Fruit fly (Drosophila melanogaster) whole organism, embryonic: ENCODE results near the gene Exn.

Experiments
- Ada2b ChIP-seq: fragments of 200-800 bp; sonication (Bioruptor generic); IDR thresholded peaks from 2 replicates; pipeline ENCODE4 v1.3.6; 2022; ENCODE audit warnings: missing biosample characterization, missing genetic modification characterization
- Atf-2 ChIP-seq: fragments of 200-800 bp; sonication (Bioruptor generic); optimal IDR thresholded peaks from 2 replicates; lab custom pipeline; 2016; ENCODE audit warnings: missing biosample characterization, missing genetic modification characterization
- Bdp1 ChIP-seq: fragments of 200-800 bp; sonication (Bioruptor generic); optimal IDR thresholded peaks from 3 replicates; lab custom pipeline; 2016; ENCODE audit warnings: missing biosample characterization, missing genetic modification characterization
- CG10147 ChIP-seq: fragments of 200-800 bp; sonication (Bioruptor generic); optimal IDR thresholded peaks from 2 replicates; lab custom pipeline; 2019; ENCODE audit warnings: missing biosample characterization, mild to moderate bottlenecking, missing genetic modification characterization, moderate library complexity
- CG10366 ChIP-seq: fragments of 200-800 bp; sonication (Bioruptor generic); IDR thresholded peaks from 2 replicates; pipeline ENCODE4 v1.3.6; 2022; ENCODE audit warnings: missing biosample characterization, missing genetic modification characterization
- CG11093 ChIP-seq: fragments of 200-800 bp; sonication (Bioruptor generic); IDR thresholded peaks from 3 replicates; pipeline ENCODE4 v1.3.6; 2022; ENCODE audit warnings: missing biosample characterization, missing genetic modification characterization
- CG13296 ChIP-seq: fragments of 200-800 bp; sonication (Bioruptor generic); optimal IDR thresholded peaks from 3 replicates; lab custom pipeline; 2018; ENCODE audit warnings: missing biosample characterization, mild to moderate bottlenecking, missing genetic modification characterization
- CG18476 ChIP-seq: fragments of 200-800 bp; sonication (Bioruptor generic); optimal IDR thresholded peaks from 2 replicates; lab custom pipeline; 2016; ENCODE audit warnings: missing biosample characterization, mild to moderate bottlenecking, missing genetic modification characterization
- CG18619 ChIP-seq: fragments of 200-800 bp; sonication (Bioruptor generic); optimal IDR thresholded peaks from 3 replicates; lab custom pipeline; 2017; ENCODE audit warnings: missing biosample characterization, mild to moderate bottlenecking, missing genetic modification characterization
- CG30431 ChIP-seq: fragments of 200-800 bp; sonication (Bioruptor generic); optimal IDR thresholded peaks from 2 replicates; lab custom pipeline; 2017; ENCODE audit warnings: missing biosample characterization, missing genetic modification characterization
- CG3163 ChIP-seq: fragments of 200-800 bp; sonication (Bioruptor generic); optimal IDR thresholded peaks from 3 replicates; lab custom pipeline; 2016; ENCODE audit warnings: missing biosample characterization, missing genetic modification characterization
- CG3838 ChIP-seq: fragments of 200-800 bp; sonication (Bioruptor generic); optimal IDR thresholded peaks from 3 replicates; lab custom pipeline; 2016; ENCODE audit warnings: missing biosample characterization, missing genetic modification characterization
- CG3995 ChIP-seq: fragments of 200-800 bp; sonication (Bioruptor generic); optimal IDR thresholded peaks from 3 replicates; lab custom pipeline; 2016; ENCODE audit warnings: missing biosample characterization, missing genetic modification characterization
- CG4360 ChIP-seq: fragments of 200-800 bp; sonication (Bioruptor generic); IDR thresholded peaks from 2 replicates; pipeline ENCODE4 v1.3.6; 2022; ENCODE audit warnings: missing biosample characterization, missing genetic modification characterization
- CG4424 ChIP-seq: fragments of 200-800 bp; sonication (Bioruptor generic); optimal IDR thresholded peaks from 3 replicates; lab custom pipeline; 2016; ENCODE audit warnings: missing biosample characterization, missing genetic modification characterization
- CG6683 ChIP-seq: fragments of 200-800 bp; sonication (Bioruptor generic); optimal IDR thresholded peaks from 2 replicates; lab custom pipeline; 2017; ENCODE audit warnings: missing biosample characterization, mild to moderate bottlenecking, missing genetic modification characterization, missing genetic modification reagents
- CG7271 ChIP-seq: fragments of 200-800 bp; sonication (Bioruptor generic); optimal IDR thresholded peaks from 2 replicates; lab custom pipeline; 2018; ENCODE audit warnings: missing biosample characterization, mild to moderate bottlenecking, missing genetic modification characterization, moderate library complexity
- CG8281 ChIP-seq: fragments of 200-800 bp; sonication (Bioruptor generic); optimal IDR thresholded peaks from 2 replicates; lab custom pipeline; 2018; ENCODE audit warnings: missing biosample characterization, mild to moderate bottlenecking, missing genetic modification characterization, moderate library complexity
- CG8478 ChIP-seq: fragments of >200 bp; optimal IDR thresholded peaks from 2 replicates; lab custom pipeline; 2018
- CG9797 ChIP-seq: fragments of 200-800 bp; sonication (Bioruptor generic); optimal IDR thresholded peaks from 3 replicates; lab custom pipeline; 2018; ENCODE audit warnings: missing biosample characterization, mild to moderate bottlenecking, missing genetic modification characterization
- Doc2 ChIP-seq: fragments of 200-800 bp; sonication (Bioruptor generic); IDR thresholded peaks from 2 replicates; pipeline ENCODE4 v1.3.6; 2022; ENCODE audit warnings: missing biosample characterization, missing genetic modification characterization
- Doc3 ChIP-seq: fragments of 200-800 bp; sonication (Bioruptor generic); IDR thresholded peaks from 3 replicates; pipeline ENCODE4 v1.3.6; 2022; ENCODE audit warnings: missing biosample characterization, missing genetic modification characterization; ENCODE audit not compliant: partially characterized antibody
- GATAe ChIP-seq: fragments of 200-800 bp; sonication (Bioruptor generic); conservative IDR thresholded peaks from 2 replicates; pipeline ENCODE4 v1.3.6; 2022; ENCODE audit warnings: missing biosample characterization, missing genetic modification characterization
- HLH3B ChIP-seq: fragments of 200-800 bp; sonication (Bioruptor generic); IDR thresholded peaks from 2 replicates; pipeline ENCODE4 v1.3.6; 2022; ENCODE audit warnings: missing biosample characterization, missing genetic modification characterization
- MESR4 ChIP-seq: fragments of 200-800 bp; sonication (Bioruptor generic); optimal IDR thresholded peaks from 2 replicates; lab custom pipeline; 2018; ENCODE audit warnings: missing biosample characterization, mild to moderate bottlenecking, missing genetic modification characterization, moderate library complexity
- NK7.1 ChIP-seq: fragments of 200-800 bp; sonication (Bioruptor generic); optimal IDR thresholded peaks from 3 replicates; lab custom pipeline; 2016; ENCODE audit warnings: missing biosample characterization, missing genetic modification characterization
- TFAM ChIP-seq: fragments of 200-800 bp; sonication (Bioruptor generic); optimal IDR thresholded peaks from 2 replicates; lab custom pipeline; 2017; ENCODE audit warnings: missing biosample characterization, missing genetic modification characterization, inconsistent platforms
- ab ChIP-seq: fragments of 200-800 bp; sonication (Bioruptor generic); optimal IDR thresholded peaks from 2 replicates; lab custom pipeline; 2016; ENCODE audit warnings: missing biosample characterization, missing genetic modification characterization
- al ChIP-seq: fragments of 200-800 bp; sonication (Bioruptor generic); IDR thresholded peaks from 2 replicates; pipeline ENCODE4 v1.3.6; 2022; ENCODE audit warnings: missing biosample characterization, missing genetic modification characterization
- bbx ChIP-seq: fragments of 200-800 bp; sonication (Bioruptor generic); IDR thresholded peaks from 2 replicates; pipeline ENCODE4 v1.3.6; 2022; ENCODE audit warnings: missing biosample characterization, missing genetic modification characterization; ENCODE audit not compliant: partially characterized antibody
- btn ChIP-seq: fragments of 200-800 bp; sonication (Bioruptor generic); optimal IDR thresholded peaks from 2 replicates; lab custom pipeline; 2016; ENCODE audit warnings: missing biosample characterization, missing genetic modification characterization
- corto ChIP-seq: fragments of 200-800 bp; sonication (Bioruptor generic); optimal IDR thresholded peaks from 2 replicates; lab custom pipeline; 2016; ENCODE audit warnings: missing biosample characterization, mild to moderate bottlenecking, missing genetic modification characterization, moderate library complexity
- cwo ChIP-seq: fragments of 200-800 bp; sonication (Bioruptor generic); optimal IDR thresholded peaks from 3 replicates; lab custom pipeline; 2017; ENCODE audit warnings: missing biosample characterization, missing genetic modification characterization, mild to moderate bottlenecking, moderate library complexity, missing genetic modification reagents
- dati ChIP-seq: fragments of 200-800 bp; sonication (Bioruptor generic); IDR thresholded peaks from 2 replicates; pipeline ENCODE4 v1.3.6; 2022; ENCODE audit warnings: missing biosample characterization, missing genetic modification characterization
- ewg ChIP-seq: fragments of 200-800 bp; sonication (Bioruptor generic); optimal IDR thresholded peaks from 3 replicates; lab custom pipeline; 2017; ENCODE audit warnings: mild to moderate bottlenecking, missing biosample characterization, missing genetic modification reagents, missing genetic modification characterization
- gce ChIP-seq: fragments of 200-800 bp; sonication (Bioruptor generic); IDR thresholded peaks from 3 replicates; pipeline ENCODE4 v1.3.6; 2022; ENCODE audit warnings: missing biosample characterization, missing genetic modification characterization
- h ChIP-seq: fragments of >200 bp; optimal IDR thresholded peaks from 2 replicates; lab custom pipeline; 2017
- hb ChIP-seq: fragments of 200-800 bp; sonication (Bioruptor generic); IDR thresholded peaks from 3 replicates; pipeline ENCODE4 v1.3.6; 2022; ENCODE audit warnings: missing biosample characterization, missing genetic modification characterization; ENCODE audit not compliant: partially characterized antibody
- inv ChIP-seq: fragments of 200-800 bp; sonication (Bioruptor generic); IDR thresholded peaks from 2 replicates; pipeline ENCODE4 v1.3.6; 2022; ENCODE audit warnings: missing biosample characterization, missing genetic modification characterization; ENCODE audit not compliant: partially characterized antibody
- klu ChIP-seq: fragments of 200-800 bp; sonication (Bioruptor generic); IDR thresholded peaks from 2 replicates; pipeline ENCODE4 v1.3.6; 2022; ENCODE audit warnings: missing biosample characterization, missing genetic modification characterization
- nau ChIP-seq: fragments of 200-800 bp; sonication (Bioruptor generic); optimal IDR thresholded peaks from 3 replicates; lab custom pipeline; 2017; ENCODE audit warnings: missing biosample characterization, mild to moderate bottlenecking, missing genetic modification characterization, missing genetic modification reagents
- odd ChIP-seq: fragments of 200-800 bp; sonication (Bioruptor generic); optimal IDR thresholded peaks from 2 replicates; lab custom pipeline; 2017; ENCODE audit warnings: missing biosample characterization, mild to moderate bottlenecking, missing genetic modification characterization
- pb ChIP-seq: fragments of 200-800 bp; sonication (Bioruptor generic); optimal IDR thresholded peaks from 3 replicates; lab custom pipeline; 2016; ENCODE audit warnings: missing biosample characterization, missing genetic modification characterization
- pum ChIP-seq: fragments of 200-800 bp; sonication (Bioruptor generic); optimal IDR thresholded peaks from 2 replicates; lab custom pipeline; 2016; ENCODE audit warnings: missing biosample characterization, missing genetic modification characterization
- repo ChIP-seq: fragments of 200-800 bp; sonication (Bioruptor generic); optimal IDR thresholded peaks from 2 replicates; lab custom pipeline; 2016; ENCODE audit warnings: missing biosample characterization, missing genetic modification characterization
- sc ChIP-seq, 3 experiments: fragments of >200 bp in 2 of 3; fragments of 200-800 bp in 1 of 3; sonication (Bioruptor generic) in 1 of 3; optimal IDR thresholded peaks; 2 replicates in 2 of 3; 3 replicates in 1 of 3; lab custom pipeline; 2017; ENCODE audit warnings: mild to moderate bottlenecking in 1 of 3, missing biosample characterization in 1 of 3, missing genetic modification characterization in 1 of 3, missing genetic modification reagents in 1 of 3
- sisA ChIP-seq: fragments of 200-800 bp; sonication (Bioruptor generic); IDR thresholded peaks from 2 replicates; pipeline ENCODE4 v1.3.6; 2022; ENCODE audit warnings: missing biosample characterization, missing genetic modification characterization
- tgo ChIP-seq: fragments of 200-800 bp; sonication (Bioruptor generic); IDR thresholded peaks from 3 replicates; pipeline ENCODE4 v1.3.6; 2022; ENCODE audit warnings: missing biosample characterization, missing genetic modification characterization
- toy ChIP-seq: fragments of 200-800 bp; sonication (Bioruptor generic); IDR thresholded peaks from 2 replicates; pipeline ENCODE4 v1.3.6; 2022; ENCODE audit warnings: missing biosample characterization, missing genetic modification characterization
- unc-4 ChIP-seq: fragments of 200-800 bp; sonication (Bioruptor generic); IDR thresholded peaks from 2 replicates; pipeline ENCODE4 v1.3.6; 2022; ENCODE audit warnings: missing biosample characterization, missing genetic modification characterization; ENCODE audit not compliant: partially characterized antibody
- wor ChIP-seq: fragments of 200-800 bp; sonication (Bioruptor generic); IDR thresholded peaks from 2 replicates; pipeline ENCODE4 v1.3.6; 2022; ENCODE audit warnings: missing biosample characterization, missing genetic modification characterization
- zf30C ChIP-seq: fragments of 200-800 bp; sonication (Bioruptor generic); optimal IDR thresholded peaks from 3 replicates; lab custom pipeline; 2018; ENCODE audit warnings: missing biosample characterization, mild to moderate bottlenecking, missing genetic modification characterization

Exn gene

DNA sequence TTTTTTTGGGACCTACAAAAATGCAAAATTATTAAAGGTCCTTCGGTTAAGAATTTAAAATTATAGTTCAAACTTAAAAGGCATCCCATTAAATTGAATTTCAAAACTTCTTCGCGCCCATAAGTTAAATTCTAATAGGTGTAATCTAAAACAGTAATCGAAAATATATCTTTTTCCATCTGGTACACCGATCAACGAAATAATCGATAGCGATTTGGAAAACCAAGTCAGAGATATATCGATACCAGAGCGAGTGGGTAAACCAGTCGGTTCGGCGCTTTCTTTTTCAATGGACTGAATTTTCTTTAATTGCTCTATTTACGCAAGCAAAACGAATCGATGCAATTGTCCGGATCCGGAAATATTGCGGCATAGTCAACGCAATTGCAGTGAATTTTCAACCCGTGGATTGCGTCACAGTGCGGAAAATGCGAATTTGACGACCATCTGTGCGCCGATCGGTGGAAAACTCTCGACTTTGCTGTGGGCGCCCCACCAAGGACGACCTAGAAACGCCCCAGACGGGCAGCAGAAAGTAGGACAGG, 54.4 kb downstream of the Exn start, which contains the start of gene Fit2 (continued):
- TF ChIP-seq TFAM (GFP tag; lab: Kevin White, UChicago) (no peak), sc (optimal IDR thresholded peaks at IDR 0.05; lab: Kevin White, UChicago) (no peak), sc (GFP tag; optimal IDR thresholded peaks at IDR 0.05; lab: Kevin White, UChicago) (no peak), ab (GFP tag; lab: Kevin White, UChicago) (no peak), hb (GFP tag; lab: Robert Waterston, UW) (peak; percentile 100), CG13296 (GFP tag; lab: Kevin White, UChicago) (no peak), CG18619 (GFP tag; lab: Kevin White, UChicago) (no peak), sisA (no peak), CG18476 (GFP tag; lab: Kevin White, UChicago) (no peak), wor (GFP tag; lab: Robert Waterston, UW) (no peak), h (lab: Kevin White, UChicago) (no peak), CG9797 (no peak), CG30431 (no peak), btn (no peak), odd (GFP tag; lab: Kevin White, UChicago) (no peak), CG4424 (GFP tag; lab: Kevin White, UChicago) (no peak), nau (GFP tag; lab: Kevin White, UChicago) (no peak), unc-4 (GFP tag; lab: Robert Waterston, UW) (peak; percentile 93), HLH3B (GFP tag; lab: Robert Waterston, UW) (no peak), CG8281 (tag; lab: Kevin White, UChicago) (no peak), cwo (no peak), GATAe (GFP tag; lab: Robert Waterston, UW) (no peak), CG4360 (no peak), Ada2b (GFP tag; lab: Robert Waterston, UW) (no peak), CG6683 (GFP tag; lab: Kevin White, UChicago) (no peak), repo (GFP tag; lab: Kevin White, UChicago) (no peak), NK7.1 (no peak), Bdp1 (no peak), dati (GFP tag; lab: Robert Waterston, UW) (no peak), CG10147 (no peak), CG10366 (GFP tag; lab: Robert Waterston, UW) (no peak), CG3838 (no peak), tgo (GFP tag; lab: Robert Waterston, UW) (no peak), CG11093 (no peak), zf30C (GFP tag; lab: Kevin White, UChicago) (no peak), al (no peak), ewg (GFP tag; lab: Kevin White, UChicago) (no peak), CG3163 (GFP tag; lab: Kevin White, UChicago) (no peak), CG7271 (tag; lab: Kevin White, UChicago) (no peak), inv (GFP tag; lab: Robert Waterston, UW) (peak; percentile 87), corto (GFP tag; lab: Kevin White, UChicago) (no peak), Doc2 (GFP tag; lab: Robert Waterston, UW) (no peak), Doc3 (GFP tag; lab: Robert Waterston, UW) (peak; percentile 95), gce (GFP tag; lab: Robert Waterston, UW) (no peak), CG8478 (lab: Kevin White, UChicago) (no peak), bbx (GFP tag; lab: Robert Waterston, UW) (peak; percentile 99), toy (GFP tag; lab: Robert Waterston, UW) (no peak), klu (GFP tag; lab: Robert Waterston, UW) (no peak), MESR4 (peak; percentile 62), CG3995 (no peak), pum (GFP tag; lab: Kevin White, UChicago) (no peak), pb (GFP tag; lab: Kevin White, UChicago) (no peak), Atf-2 (no peak)
